Worm (Caenorhabditis elegans): ENCODE results near the gene spig-3.

Gene spig-3

DNA sequence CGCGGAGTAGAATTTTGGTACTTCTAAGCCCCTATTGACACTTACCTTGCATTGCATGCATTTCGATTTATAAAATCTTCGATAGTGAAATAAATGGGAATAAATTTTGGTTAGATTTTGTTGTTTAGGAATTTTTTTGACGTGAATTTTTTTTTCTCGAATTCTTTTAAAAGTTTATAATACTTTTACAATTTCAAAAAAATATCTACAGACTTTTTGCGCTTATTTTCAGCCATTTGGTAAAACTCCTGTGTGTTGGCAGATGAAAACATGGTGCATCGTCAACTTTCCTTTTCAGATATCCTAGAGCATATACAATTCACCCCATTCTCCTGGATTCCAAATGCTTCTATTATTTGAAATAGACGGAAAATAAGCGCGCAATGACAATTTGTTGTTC is 8.8 kb downstream of the spig-3 start, which contains the start of gene F14D7.18:
TSS of gene F14D7.18 (minus strand) at position 101 of the 400 bp plus-strand sequence.
- TF ChIP-seq ctbp-1 (GFP tag; IDR thresholded peaks at IDR 0.05), result no peak
- TF ChIP-seq F49E8.2 (tag; optimal IDR thresholded peaks at IDR 0.05; ENCODE audit: borderline replicate concordance), result no peak
- TF ChIP-seq ama-1 (optimal IDR thresholded peaks at IDR 0.05), result no peak
- TF ChIP-seq zfp-2 (tag; optimal IDR thresholded peaks at IDR 0.05), result no peak
- TF ChIP-seq daf-12 (tag; optimal IDR thresholded peaks at IDR 0.05), result no peak
- no peak for TF ChIP-seq nhr-11 (tag; optimal IDR thresholded peaks at IDR 0.05)
- no peak for TF ChIP-seq mes-2 (tag; optimal IDR thresholded peaks at IDR 0.05; ENCODE audit: poor library complexity, severe bottlenecking)
- TF ChIP-seq arid-1 (GFP tag; conservative IDR thresholded peaks at IDR 0.05), result no peak
- TF ChIP-seq lin-39 (tag; optimal IDR thresholded peaks at IDR 0.05), result no peak
- no peak for TF ChIP-seq rbr-2 (tag; optimal IDR thresholded peaks at IDR 0.05)

ce11 chrV:14289363-14289762 is 10.1 kb downstream of the spig-3 start, which contains the start of gene F14D7.1:
TSS of gene F14D7.1 (minus strand) at chrV:14289463.
- no peak for TF ChIP-seq tag-97 (GFP tag; IDR thresholded peaks at IDR 0.05)
- TF ChIP-seq fos-1 (tag; optimal IDR thresholded peaks at IDR 0.05), result no peak
- TF ChIP-seq R02D3.7 (tag; optimal IDR thresholded peaks at IDR 0.05), result no peak
- TF ChIP-seq egl-43 (GFP tag; IDR thresholded peaks at IDR 0.05), result no peak
- no peak for TF ChIP-seq dmd-9 (GFP tag; IDR thresholded peaks at IDR 0.05)

DNA sequence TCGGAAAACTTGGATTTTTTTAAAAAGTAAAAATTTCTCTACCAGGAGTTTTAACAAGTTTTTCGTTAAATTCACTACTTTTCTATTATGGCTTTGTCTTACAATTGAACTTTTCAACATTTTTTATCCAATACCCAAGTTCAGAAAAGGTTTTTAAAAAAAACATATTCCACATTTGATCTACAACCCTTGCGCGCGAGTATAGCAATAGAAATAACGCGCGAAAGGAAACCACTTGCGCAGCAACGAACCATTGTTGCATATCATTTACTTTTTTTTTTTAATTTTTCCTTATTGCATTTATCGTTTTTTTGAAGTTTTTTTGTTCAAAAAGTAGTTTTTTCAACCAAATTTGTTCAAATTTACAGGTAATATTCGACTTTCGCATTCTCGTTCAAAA is 13.7 kb downstream of the spig-3 start, which contains the start of gene F40G12.11:
TSS of gene F40G12.11 (plus strand) at position 369 of the 400 bp plus-strand sequence.
- TF ChIP-seq dmd-9 (GFP tag; IDR thresholded peaks at IDR 0.05) (no peak), ceh-20 (GFP tag; IDR thresholded peaks at IDR 0.05) (no peak), set-16 (GFP tag; IDR thresholded peaks at IDR 0.05) (no peak), ceh-62 (tag; optimal IDR thresholded peaks at IDR 0.05) (no peak), nhr-41 (GFP tag; IDR thresholded peaks at IDR 0.05) (no peak), lsy-2 (tag; optimal IDR thresholded peaks at IDR 0.05) (no peak), snpc-1.2 (GFP tag; IDR thresholded peaks at IDR 0.05) (no peak), Y5F2A.4 (GFP tag; optimal IDR thresholded peaks at IDR 0.05) (no peak), ceh-44 (GFP tag; IDR thresholded peaks at IDR 0.05) (no peak)

ce11 chrV:14283241-14283640 is 16.2 kb downstream of the spig-3 start, which contains the start of gene F40G12.10:
TSS of gene F40G12.10 (plus strand) at chrV:14283541.
- no peak for TF ChIP-seq ztf-7 (tag; optimal IDR thresholded peaks at IDR 0.05)

- TF ChIP-seq ztf-11 (tag; optimal IDR thresholded peaks at IDR 0.05), result no peak
- TF ChIP-seq unc-39 (tag; optimal IDR thresholded peaks at IDR 0.05), result no peak
- TF ChIP-seq hmg-1.1 (GFP tag; IDR thresholded peaks at IDR 0.05), result no peak
- TF ChIP-seq lin-38 (GFP tag; IDR thresholded peaks at IDR 0.05), result no peak
- no peak for TF ChIP-seq arid-1 (GFP tag; conservative IDR thresholded peaks at IDR 0.05)
- no peak for TF ChIP-seq F10B5.3 (tag; optimal IDR thresholded peaks at IDR 0.05)
- no peak for TF ChIP-seq dmd-8 (GFP tag; IDR thresholded peaks at IDR 0.05)
- TF ChIP-seq Y75B8A.6 (GFP tag; IDR thresholded peaks at IDR 0.05), result no peak
- no peak for TF ChIP-seq nhr-42 (GFP tag; IDR thresholded peaks at IDR 0.05)
- no peak for TF ChIP-seq ceh-44 (GFP tag; IDR thresholded peaks at IDR 0.05)
- no peak for TF ChIP-seq skn-1 (tag; optimal IDR thresholded peaks at IDR 0.05)
- no peak for TF ChIP-seq madf-9 (GFP tag; conservative IDR thresholded peaks at IDR 0.05)
- no peak for TF ChIP-seq cey-2 (tag; optimal IDR thresholded peaks at IDR 0.05; ENCODE audit: borderline replicate concordance, insufficient read depth)
- TF ChIP-seq hlh-11 (tag; optimal IDR thresholded peaks at IDR 0.05), result no peak
These were observed 17.2 kb downstream of the spig-3 start, which contains the start of the genes srt-74 and F40G12.9 for ce11 chrV:14282222-14282709. TSS of gene srt-74 (minus strand) at chrV:14282322. TSS of gene F40G12.9 (plus strand) at chrV:14282659.
